Worm (Caenorhabditis elegans): ENCODE results near the gene odd-2.

DNA sequence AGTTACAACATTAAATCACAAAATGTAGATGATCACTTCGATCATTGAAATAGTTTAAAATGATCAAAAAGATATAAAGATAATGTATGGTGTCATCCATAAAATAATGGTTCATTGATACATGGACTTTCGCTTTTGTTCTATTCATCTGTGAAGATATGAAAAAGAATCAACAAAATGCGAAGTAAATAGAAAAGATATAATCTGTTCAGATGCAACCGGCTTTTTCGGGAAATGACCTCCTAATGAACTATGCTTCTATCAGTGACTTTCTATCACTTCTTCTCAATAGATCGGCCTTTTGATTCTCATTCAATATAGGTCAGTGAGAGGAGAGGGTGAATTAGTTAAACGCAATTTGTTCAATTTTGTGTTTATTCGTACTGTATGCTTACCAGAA lies 18.7 kb upstream of the odd-2 start:
- TF ChIP-seq flt-1 (GFP tag; IDR thresholded peaks at IDR 0.05) (no peak), klf-2 (GFP tag; conservative IDR thresholded peaks at IDR 0.05) (no peak)
